Worm (Caenorhabditis elegans): ENCODE data around the gene rabr-4.

ce11 chrV:16192114-16192513 is 2.6 kb upstream of the rabr-4 start, which contains the start of gene srh-279:
- TF ChIP-seq ceh-43 (GFP tag; optimal IDR thresholded peaks at IDR 0.05) (no peak), unc-62 (GFP tag; optimal IDR thresholded peaks at IDR 0.05) (no peak), lsy-2 (tag; optimal IDR thresholded peaks at IDR 0.05) (no peak), snpc-4 (tag; optimal IDR thresholded peaks at IDR 0.05) (no peak), ztf-11 (tag; optimal IDR thresholded peaks at IDR 0.05) (no peak), pha-4 (tag; optimal IDR thresholded peaks at IDR 0.05) (no peak), nhr-12 (tag; optimal IDR thresholded peaks at IDR 0.05) (no peak), flh-1 (GFP tag; optimal IDR thresholded peaks at IDR 0.05) (no peak), blmp-1 (tag; optimal IDR thresholded peaks at IDR 0.05) (no peak)

Data from whole organism, mixed stage, embryonic.